Worm (Caenorhabditis elegans): ENCODE results near the gene M04B2.6.

The M04B2.6 gene

ce11 chrIV:11549694-11550093, 39.1 kb upstream of the M04B2.6 start (continued):
- TF ChIP-seq nfya-1 (tag; optimal IDR thresholded peaks at IDR 0.05; ENCODE audit: borderline replicate concordance, insufficient read depth) (no peak), nhr-90 (tag; optimal IDR thresholded peaks at IDR 0.05) (peak; percentile 88), ceh-40 (GFP tag; IDR thresholded peaks at IDR 0.05) (no peak; the same call in 1 of the 2 replicates), let-526 (GFP tag; IDR thresholded peaks at IDR 0.05) (no peak), madf-8 (GFP tag; conservative IDR thresholded peaks at IDR 0.05) (no peak), Y53G8AR.9 (GFP tag; conservative IDR thresholded peaks at IDR 0.05) (no peak), ama-1 (optimal IDR thresholded peaks at IDR 0.05) (no peak), ama-1 (GFP tag; optimal IDR thresholded peaks at IDR 0.05) (peak; percentile 82 to 88), F52B5.7 (tag; optimal IDR thresholded peaks at IDR 0.05) (no peak), F49E8.2 (tag; optimal IDR thresholded peaks at IDR 0.05; ENCODE audit: insufficient read depth) (peak; percentile 74), ceh-58 (GFP tag; IDR thresholded peaks at IDR 0.05) (no peak), T26A5.8 (tag; optimal IDR thresholded peaks at IDR 0.05) (no peak), hmg-20 (GFP tag; IDR thresholded peaks at IDR 0.05) (no peak), pbrm-1 (GFP tag; IDR thresholded peaks at IDR 0.05) (no peak), die-1 (tag; optimal IDR thresholded peaks at IDR 0.05) (peak; percentile 86), Y53F4B.3 (GFP tag; IDR thresholded peaks at IDR 0.05) (no peak), chd-7 (tag; optimal IDR thresholded peaks at IDR 0.05) (no peak), K11D2.4 (GFP tag; IDR thresholded peaks at IDR 0.05) (no peak), lag-1 (GFP tag; IDR thresholded peaks at IDR 0.05) (no peak), fkh-3 (tag; optimal IDR thresholded peaks at IDR 0.05) (no peak), rec-8 (tag; optimal IDR thresholded peaks at IDR 0.05) (peak; percentile 84 to 89), ztf-22 (GFP tag; optimal IDR thresholded peaks at IDR 0.05) (no peak), F37B4.10 (GFP tag; IDR thresholded peaks at IDR 0.05) (0 out of 2 replicates have a peak, but pooled peaks have one; percentile 60), unc-130 (GFP tag; optimal IDR thresholded peaks at IDR 0.05) (peak; percentile 52), attf-6 (GFP tag; IDR thresholded peaks at IDR 0.05) (no peak), C06A6.2 (GFP tag; conservative IDR thresholded peaks at IDR 0.05) (no peak), mes-4 (tag; optimal IDR thresholded peaks at IDR 0.05) (peak; percentile 65), lsy-27 (tag; optimal IDR thresholded peaks at IDR 0.05; ENCODE audit: borderline replicate concordance, insufficient read depth) (no peak), sdz-38 (tag; optimal IDR thresholded peaks at IDR 0.05) (no peak), F23B12.7 (tag; optimal IDR thresholded peaks at IDR 0.05; ENCODE audit: insufficient read depth) (peak; percentile 97), B0261.1 (tag; optimal IDR thresholded peaks at IDR 0.05) (peak; percentile 87), snpc-3.4 (tag; optimal IDR thresholded peaks at IDR 0.05) (peak; percentile 88), F33H1.4 (GFP tag; IDR thresholded peaks at IDR 0.05) (peak; percentile 58), somi-1 (GFP tag; optimal IDR thresholded peaks at IDR 0.05) (peak; percentile 37), ztf-26 (tag; optimal IDR thresholded peaks at IDR 0.05) (peak; percentile 67), athp-1 (tag; optimal IDR thresholded peaks at IDR 0.05) (no peak), ceh-100 (GFP tag; IDR thresholded peaks at IDR 0.05) (peak; percentile 44; the same call in 1 of the 2 replicates), bed-1 (GFP tag; IDR thresholded peaks at IDR 0.05) (no peak), lir-1 (GFP tag; conservative IDR thresholded peaks at IDR 0.05) (no peak), tlf-1 (GFP tag; optimal IDR thresholded peaks at IDR 0.05) (no peak), F39B2.1 (GFP tag; IDR thresholded peaks at IDR 0.05) (no peak), F10E7.11 (tag; optimal IDR thresholded peaks at IDR 0.05) (no peak), xnd-1 (tag; optimal IDR thresholded peaks at IDR 0.05) (no peak), C17E4.6 (GFP tag; IDR thresholded peaks at IDR 0.05) (no peak), cebp-1 (GFP tag; IDR thresholded peaks at IDR 0.05) (no peak), cebp-1 (tag; optimal IDR thresholded peaks at IDR 0.05) (no peak), ztf-28 (GFP tag; IDR thresholded peaks at IDR 0.05) (no peak; the same call in 1 of the 2 replicates), hrde-1 (tag; optimal IDR thresholded peaks at IDR 0.05; ENCODE audit: borderline replicate concordance) (peak; percentile 50), ets-4 (GFP tag; optimal IDR thresholded peaks at IDR 0.05) (no peak)

Data from whole organism, young adult.